Worm (Caenorhabditis elegans): Measurements from ENCODE around the gene irld-21.

irld-21 gene

ce11 chrIV:10085401-10086187 lies 36.5 kb downstream of the irld-21 start, which contains the start of the genes col-2 and ndc-80 (continued):
- TF ChIP-seq unc-62 (GFP tag; optimal IDR thresholded peaks at IDR 0.05) = no peak
- peak; percentile 13 for TF ChIP-seq snpc-4 (tag; optimal IDR thresholded peaks at IDR 0.05)
- no peak for TF ChIP-seq ces-1 (GFP tag; optimal IDR thresholded peaks at IDR 0.05)
- peak; percentile 87 for TF ChIP-seq lin-15B (tag; optimal IDR thresholded peaks at IDR 0.05)
- no peak for TF ChIP-seq aha-1 (tag; optimal IDR thresholded peaks at IDR 0.05)
- TF ChIP-seq nhr-90 (tag; optimal IDR thresholded peaks at IDR 0.05; ENCODE audit: poor library complexity) = peak; percentile 67
- TF ChIP-seq skn-1 (tag; optimal IDR thresholded peaks at IDR 0.05) = peak; percentile 70
- peak; percentile 38 for TF ChIP-seq unc-86 (tag; optimal IDR thresholded peaks at IDR 0.05)
- peak; percentile 92 for TF ChIP-seq vab-15 (tag; optimal IDR thresholded peaks at IDR 0.05)
- TF ChIP-seq ceh-88 (GFP tag; IDR thresholded peaks at IDR 0.05) = no peak; the same call in 1 of the 2 replicates
- TF ChIP-seq Y116A8C.19 (tag; optimal IDR thresholded peaks at IDR 0.05; ENCODE audit: borderline replicate concordance) = no peak
- TF ChIP-seq C34B4.2 (tag; optimal IDR thresholded peaks at IDR 0.05) = no peak
- peak; percentile 88 for TF ChIP-seq rnt-1 (tag; optimal IDR thresholded peaks at IDR 0.05)
- peak; percentile 71 for TF ChIP-seq xbp-1 (tag; optimal IDR thresholded peaks at IDR 0.05)
- peak; percentile 52 for TF ChIP-seq pax-3 (tag; optimal IDR thresholded peaks at IDR 0.05)
- peak; percentile 77 for TF ChIP-seq lir-3 (tag; optimal IDR thresholded peaks at IDR 0.05; ENCODE audit: poor library complexity)
- TF ChIP-seq ceh-8 (GFP tag; optimal IDR thresholded peaks at IDR 0.05) = no peak
- TF ChIP-seq dsc-1 (tag; optimal IDR thresholded peaks at IDR 0.05) = peak; percentile 28
- no peak for TF ChIP-seq tlp-1 (tag; optimal IDR thresholded peaks at IDR 0.05)
- TF ChIP-seq lin-13 (GFP tag; optimal IDR thresholded peaks at IDR 0.05) = peak; percentile 71
- no peak for TF ChIP-seq unc-130 (tag; optimal IDR thresholded peaks at IDR 0.05)
- TF ChIP-seq fkh-4 (tag; optimal IDR thresholded peaks at IDR 0.05; ENCODE audit: borderline replicate concordance) = no peak
- no peak for TF ChIP-seq unc-30 (tag; optimal IDR thresholded peaks at IDR 0.05)
- peak; percentile 67 for TF ChIP-seq fos-1 (tag; optimal IDR thresholded peaks at IDR 0.05)
- TF ChIP-seq nhr-77 (tag; optimal IDR thresholded peaks at IDR 0.05) = peak; percentile 73
- TF ChIP-seq nhr-11 (tag; optimal IDR thresholded peaks at IDR 0.05) = no peak
- TF ChIP-seq swsn-7 (tag; optimal IDR thresholded peaks at IDR 0.05) = peak; percentile 51
- no peak for TF ChIP-seq sox-4 (tag; optimal IDR thresholded peaks at IDR 0.05)
- no peak for TF ChIP-seq irx-1 (tag; optimal IDR thresholded peaks at IDR 0.05)
- TF ChIP-seq ceh-90 (tag; optimal IDR thresholded peaks at IDR 0.05) = no peak
- peak; percentile 82 for TF ChIP-seq snu-23 (GFP tag; optimal IDR thresholded peaks at IDR 0.05)
- TF ChIP-seq mab-9 (GFP tag; IDR thresholded peaks at IDR 0.05) = no peak
- TF ChIP-seq egl-27 (tag; optimal IDR thresholded peaks at IDR 0.05) = no peak

DNA sequence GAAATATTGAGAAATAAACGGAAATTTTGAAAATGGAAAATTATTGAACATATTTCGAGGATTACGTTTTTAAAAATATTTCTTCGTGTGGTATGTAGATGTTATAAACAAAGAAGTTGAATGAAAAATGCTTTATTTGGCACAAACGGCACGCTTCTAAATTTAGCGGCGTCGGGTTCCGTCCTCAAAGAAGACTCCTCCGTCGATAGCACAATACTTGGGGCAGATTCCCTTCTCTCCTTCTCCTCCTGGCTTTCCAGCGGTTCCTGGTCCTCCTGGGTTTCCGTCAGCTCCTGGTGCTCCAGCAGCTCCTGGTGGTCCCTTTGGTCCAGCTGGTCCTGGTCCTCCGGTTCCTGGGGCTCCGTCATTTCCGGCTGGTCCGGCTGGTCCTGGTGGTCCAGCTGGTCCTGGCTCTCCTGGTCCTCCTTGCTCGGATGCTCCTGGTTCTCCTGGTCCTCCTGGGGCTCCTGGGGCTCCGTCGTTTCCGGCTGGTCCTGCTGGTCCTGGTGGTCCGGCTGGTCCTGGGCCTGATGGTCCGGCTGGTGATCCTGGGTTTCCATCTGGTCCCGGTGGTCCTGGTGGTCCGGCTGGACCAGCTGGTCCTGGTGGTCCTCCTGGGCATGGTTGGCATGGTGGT lies 37.7 kb downstream of the irld-21 start, which contains the start of gene W01B6.8:
Gene W01B6.8, minus strand, starts transcription at position 51 of the 637 bp plus-strand sequence.
- TF ChIP-seq ceh-8 (GFP tag; optimal IDR thresholded peaks at IDR 0.05) (peak; percentile 83), lin-15B (tag; optimal IDR thresholded peaks at IDR 0.05) (no peak), nhr-19 (GFP tag; conservative IDR thresholded peaks at IDR 0.05) (no peak), efl-1 (optimal IDR thresholded peaks at IDR 0.05) (no peak), efl-1 (GFP tag; optimal IDR thresholded peaks at IDR 0.05 in 1 of 2) (peak in 1 of 2 experiments; percentile 81), hlh-17 (GFP tag; optimal IDR thresholded peaks at IDR 0.05; ENCODE audit: borderline replicate concordance) (no peak), pax-3 (tag; optimal IDR thresholded peaks at IDR 0.05) (no peak)

DNA sequence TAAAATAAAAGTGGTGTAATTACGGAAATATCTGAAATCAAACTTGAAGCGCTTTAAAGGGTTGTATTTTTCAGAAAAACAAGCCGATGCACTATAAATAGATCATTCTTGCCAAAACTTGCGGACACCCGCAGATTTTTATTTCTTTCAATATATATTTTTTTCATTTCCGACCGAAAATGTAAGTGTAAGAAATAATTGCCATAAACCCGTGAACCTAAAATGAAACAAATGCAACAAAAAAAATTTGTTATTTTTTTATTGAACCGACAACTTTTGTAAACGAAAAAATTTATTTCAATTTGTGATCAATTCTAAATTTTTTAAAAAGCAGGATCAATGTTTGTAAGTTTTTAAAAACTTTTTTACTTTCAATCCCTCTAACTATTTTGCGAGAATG lies 41.3 kb downstream of the irld-21 start, which contains the start of gene W01B6.6:
Gene W01B6.6, plus strand, starts transcription at position 301 of the 400 bp plus-strand sequence.
- TF ChIP-seq sox-4 (tag; optimal IDR thresholded peaks at IDR 0.05) = no peak
- TF ChIP-seq efl-1 (optimal IDR thresholded peaks at IDR 0.05) = no peak
- TF ChIP-seq efl-1 (GFP tag; optimal IDR thresholded peaks at IDR 0.05 in 1 of 2) = no peak
- no peak for TF ChIP-seq snpc-4 (tag; optimal IDR thresholded peaks at IDR 0.05)
- TF ChIP-seq dpl-1 (GFP tag; optimal IDR thresholded peaks at IDR 0.05) = no peak
- TF ChIP-seq C04F5.9 (tag; optimal IDR thresholded peaks at IDR 0.05) = no peak
- no peak for TF ChIP-seq skn-1 (tag; optimal IDR thresholded peaks at IDR 0.05)
- no peak for TF ChIP-seq hpl-2 (GFP tag; optimal IDR thresholded peaks at IDR 0.05)
- no peak for TF ChIP-seq dsc-1 (tag; optimal IDR thresholded peaks at IDR 0.05)
- TF ChIP-seq ceh-88 (GFP tag; IDR thresholded peaks at IDR 0.05) = no peak
- TF ChIP-seq vab-15 (tag; optimal IDR thresholded peaks at IDR 0.05) = no peak

Data from whole organism, L1 larva.